Worm (Caenorhabditis elegans) whole organism, L3 larva: Measurements from ENCODE around the gene grp-1.

Source experiments
- R02D3.7 ChIP-seq: fragments of 150-350 bp; optimal IDR thresholded peaks from 2 replicates; lab custom pipeline; 2014; ENCODE audit warnings: missing biosample characterization, missing genetic modification characterization
- aly-2 ChIP-seq: fragments of 150-350 bp; optimal IDR thresholded peaks from 2 replicates; lab custom pipeline; 2014; ENCODE audit warnings: missing biosample characterization, missing genetic modification characterization
- ceh-82 ChIP-seq: fragments of 150-350 bp; optimal IDR thresholded peaks from 2 replicates; lab custom pipeline; 2014; ENCODE audit warnings: missing biosample characterization, missing genetic modification characterization
- ceh-9 ChIP-seq: sonication (generic microtip); optimal IDR thresholded peaks from 2 replicates; lab custom pipeline; 2018; ENCODE audit warnings: missing biosample characterization, missing genetic modification characterization
- egl-27 ChIP-seq: sonication (generic microtip); optimal IDR thresholded peaks from 4 replicates; lab custom pipeline; 2017; ENCODE audit warnings: missing biosample characterization, missing genetic modification reagents, missing genetic modification characterization
- jun-1 ChIP-seq: fragments of 150-350 bp; optimal IDR thresholded peaks from 2 replicates; lab custom pipeline; 2014; ENCODE audit warnings: missing biosample characterization, missing genetic modification reagents, missing genetic modification characterization
- nhr-11 ChIP-seq: fragments of 150-350 bp; optimal IDR thresholded peaks from 2 replicates; lab custom pipeline; 2014; ENCODE audit warnings: missing biosample characterization, missing genetic modification characterization
- nhr-12 ChIP-seq: fragments of 150-350 bp; optimal IDR thresholded peaks from 2 replicates; lab custom pipeline; 2014; ENCODE audit warnings: missing biosample characterization, missing genetic modification characterization
- nhr-77 ChIP-seq: fragments of 150-350 bp; optimal IDR thresholded peaks from 2 replicates; lab custom pipeline; 2014; ENCODE audit warnings: missing biosample characterization, missing genetic modification characterization
- pha-4 ChIP-seq: fragments of 150-350 bp; optimal IDR thresholded peaks from 2 replicates; lab custom pipeline; 2014; ENCODE audit warnings: missing biosample characterization, missing genetic modification reagents, missing genetic modification characterization
- pqm-1 ChIP-seq: fragments of 150-350 bp; optimal IDR thresholded peaks from 2 replicates; lab custom pipeline; 2017; ENCODE audit warnings: missing biosample characterization, missing genetic modification characterization, inconsistent platforms

DNA sequence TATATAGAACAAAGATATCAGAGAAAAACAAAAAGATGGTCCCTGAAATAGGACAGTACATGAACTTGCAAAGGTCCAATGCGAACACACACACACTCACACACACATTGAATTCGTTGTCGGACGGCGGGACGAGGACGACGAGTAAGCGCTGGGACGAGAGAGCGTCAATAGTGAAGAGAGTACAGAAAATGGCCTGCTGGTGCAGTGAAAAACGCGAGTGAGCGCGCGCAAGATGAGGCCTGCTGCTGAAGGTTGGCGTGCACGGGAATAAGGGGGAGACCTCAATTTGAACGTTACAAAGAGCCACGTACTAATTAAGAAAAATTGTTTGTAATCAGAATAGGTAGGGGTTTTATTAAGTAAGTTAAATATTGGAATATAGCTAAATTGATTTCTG, 41.5 kb downstream of the grp-1 start:
- no peak for TF ChIP-seq egl-27 (tag; lab: Kevin White, UChicago)
- no peak for TF ChIP-seq ceh-9 (tag; lab: Kevin White, UChicago)
- TF ChIP-seq nhr-77 (tag; lab: Kevin White, UChicago) = no peak
- peak; percentile 38 for TF ChIP-seq pha-4
- no peak for TF ChIP-seq ceh-82 (tag; lab: Kevin White, UChicago)
- no peak for TF ChIP-seq nhr-12
- no peak for TF ChIP-seq pqm-1 (tag; lab: Kevin White, UChicago)
- TF ChIP-seq jun-1 (tag; lab: Kevin White, UChicago) = no peak
- no peak for TF ChIP-seq aly-2 (tag; lab: Kevin White, UChicago)
- TF ChIP-seq nhr-11 (tag; lab: Kevin White, UChicago) = no peak
- no peak for TF ChIP-seq R02D3.7
